Worm (Caenorhabditis elegans) whole organism, late embryonic: ENCODE data around the gene asd-1.

Experiments
- C38D4.7 ChIP-seq: fragments of 200-800 bp; sonication (Bioruptor generic); optimal IDR thresholded peaks from 2 replicates; lab custom pipeline; 2018; ENCODE audit warnings: mild to moderate bottlenecking, missing genetic modification characterization, moderate library complexity, missing compliant biosample characterization
- F13H6.1 ChIP-seq: sonication (generic microtip); optimal IDR thresholded peaks from 2 replicates; lab custom pipeline; 2016; ENCODE audit warnings: missing genetic modification characterization, missing compliant biosample characterization
- T23F11.4 ChIP-seq: fragments of 200-800 bp; sonication (Bioruptor generic); optimal IDR thresholded peaks from 2 replicates; lab custom pipeline; 2018; ENCODE audit warnings: mild to moderate bottlenecking, missing genetic modification characterization, missing compliant biosample characterization
- ahr-1 ChIP-seq: sonication (generic microtip); optimal IDR thresholded peaks from 2 replicates; lab custom pipeline; 2016; ENCODE audit warnings: missing genetic modification characterization, missing compliant biosample characterization
- ama-1 ChIP-seq: fragments of 150-350 bp; optimal IDR thresholded peaks from 2 replicates; lab custom pipeline; 2014
- ceh-14 ChIP-seq: sonication (generic microtip); optimal IDR thresholded peaks from 2 replicates; lab custom pipeline; 2016; ENCODE audit warnings: missing genotype, missing genetic modification characterization, missing compliant biosample characterization
- ceh-2 ChIP-seq: sonication (generic microtip); optimal IDR thresholded peaks from 2 replicates; lab custom pipeline; 2016; ENCODE audit warnings: missing genotype, missing genetic modification characterization, missing compliant biosample characterization
- ceh-22 ChIP-seq: sonication (generic microtip); optimal IDR thresholded peaks from 2 replicates; lab custom pipeline; 2017; ENCODE audit warnings: missing biosample characterization, missing genetic modification characterization
- ceh-24 ChIP-seq: sonication (generic microtip); optimal IDR thresholded peaks from 2 replicates; lab custom pipeline; 2016; ENCODE audit warnings: mild to moderate bottlenecking, missing genetic modification characterization, missing compliant biosample characterization
- ceh-31 ChIP-seq: sonication (generic microtip); optimal IDR thresholded peaks from 2 replicates; lab custom pipeline; 2016; ENCODE audit warnings: missing genetic modification characterization, missing compliant biosample characterization
- ceh-34 ChIP-seq: sonication (generic microtip); optimal IDR thresholded peaks from 2 replicates; lab custom pipeline; 2016; ENCODE audit warnings: mild to moderate bottlenecking, missing genetic modification characterization, missing compliant biosample characterization
- ceh-48 ChIP-seq: sonication (generic microtip); optimal IDR thresholded peaks from 2 replicates; lab custom pipeline; 2016; ENCODE audit warnings: missing genetic modification characterization, inconsistent platforms, missing compliant biosample characterization
- ceh-6 ChIP-seq: fragments of 200-800 bp; sonication (Bioruptor generic); optimal IDR thresholded peaks from 2 replicates; lab custom pipeline; 2018; ENCODE audit warnings: mild to moderate bottlenecking, missing genetic modification characterization, missing compliant biosample characterization
- ceh-9 ChIP-seq: sonication (generic microtip); optimal IDR thresholded peaks from 2 replicates; lab custom pipeline; 2016; ENCODE audit warnings: mild to moderate bottlenecking, missing genetic modification characterization, inconsistent platforms, missing compliant biosample characterization
- che-1 ChIP-seq: sonication (generic microtip); optimal IDR thresholded peaks from 2 replicates; lab custom pipeline; 2016; ENCODE audit warnings: mild to moderate bottlenecking, missing genetic modification characterization, missing compliant biosample characterization
- dmd-4 ChIP-seq: sonication (generic microtip); optimal IDR thresholded peaks from 2 replicates; lab custom pipeline; 2016; ENCODE audit warnings: borderline replicate concordance, missing genetic modification characterization, missing compliant biosample characterization
- dve-1 ChIP-seq: sonication (generic microtip); optimal IDR thresholded peaks from 2 replicates; lab custom pipeline; 2017; ENCODE audit warnings: antibody characterized with exemption, mild to moderate bottlenecking, missing genetic modification characterization, missing compliant biosample characterization
- elt-4 ChIP-seq: sonication (generic microtip); optimal IDR thresholded peaks from 2 replicates; lab custom pipeline; 2016; ENCODE audit warnings: missing genetic modification characterization, missing compliant biosample characterization
- gmeb-2 ChIP-seq: sonication (generic microtip); optimal IDR thresholded peaks from 2 replicates; lab custom pipeline; 2016; ENCODE audit warnings: missing genetic modification characterization, inconsistent platforms, missing compliant biosample characterization
- hlh-13 ChIP-seq: fragments of 200-800 bp; sonication (Bioruptor generic); optimal IDR thresholded peaks from 2 replicates; lab custom pipeline; 2018; ENCODE audit warnings: mild to moderate bottlenecking, missing genetic modification characterization, missing compliant biosample characterization
- lim-6 ChIP-seq: sonication (generic microtip); optimal IDR thresholded peaks from 2 replicates; lab custom pipeline; 2016; ENCODE audit warnings: missing genetic modification characterization, missing compliant biosample characterization
- madf-2 ChIP-seq: sonication (generic microtip); optimal IDR thresholded peaks from 2 replicates; lab custom pipeline; 2017; ENCODE audit warnings: missing genetic modification characterization, missing compliant biosample characterization
- nfya-1 ChIP-seq: sonication (generic microtip); optimal IDR thresholded peaks from 2 replicates; lab custom pipeline; 2017; ENCODE audit warnings: missing genetic modification characterization, mild to moderate bottlenecking, missing compliant biosample characterization, antibody characterized with exemption, moderate library complexity
- npax-4 ChIP-seq: sonication (generic microtip); optimal IDR thresholded peaks from 2 replicates; lab custom pipeline; 2016; ENCODE audit warnings: missing genetic modification characterization, missing compliant biosample characterization
- odd-2 ChIP-seq: sonication (generic microtip); optimal IDR thresholded peaks from 2 replicates; lab custom pipeline; 2017; ENCODE audit warnings: antibody characterized with exemption, mild to moderate bottlenecking, missing genetic modification characterization, missing compliant biosample characterization
- pag-3 ChIP-seq: sonication (generic microtip); optimal IDR thresholded peaks from 2 replicates; lab custom pipeline; 2016; ENCODE audit warnings: missing compliant biosample characterization, missing genetic modification characterization, borderline replicate concordance
- pax-1 ChIP-seq: fragments of 150-350 bp; optimal IDR thresholded peaks from 2 replicates; lab custom pipeline; 2014; ENCODE audit warnings: missing biosample characterization, missing genetic modification characterization
- pha-2 ChIP-seq: sonication (generic microtip); optimal IDR thresholded peaks from 2 replicates; lab custom pipeline; 2017; ENCODE audit warnings: mild to moderate bottlenecking, missing genetic modification characterization, missing compliant biosample characterization
- pha-4 ChIP-seq: fragments of 150-350 bp; optimal IDR thresholded peaks from 2 replicates; lab custom pipeline; 2018; ENCODE audit warnings: missing biosample characterization, missing genetic modification reagents, missing genetic modification characterization
- ref-2 ChIP-seq: sonication (generic microtip); optimal IDR thresholded peaks from 2 replicates; lab custom pipeline; 2016; ENCODE audit warnings: missing genetic modification characterization, missing compliant biosample characterization
- rnt-1 ChIP-seq: sonication (generic microtip); optimal IDR thresholded peaks from 2 replicates; lab custom pipeline; 2016; ENCODE audit warnings: missing genetic modification characterization, missing compliant biosample characterization
- sdc-2 ChIP-seq: sonication (generic microtip); optimal IDR thresholded peaks from 2 replicates; lab custom pipeline; 2016; ENCODE audit warnings: missing genotype, missing genetic modification characterization, missing compliant biosample characterization
- tbx-2 ChIP-seq: sonication (generic microtip); optimal IDR thresholded peaks from 2 replicates; lab custom pipeline; 2016; ENCODE audit warnings: missing genetic modification characterization, missing compliant biosample characterization
- tbx-7 ChIP-seq: sonication (generic microtip); optimal IDR thresholded peaks from 2 replicates; lab custom pipeline; 2016; ENCODE audit warnings: missing genotype, missing genetic modification characterization, missing compliant biosample characterization
- unc-42 ChIP-seq: sonication (generic microtip); optimal IDR thresholded peaks from 2 replicates; lab custom pipeline; 2016; ENCODE audit warnings: missing genotype, missing genetic modification characterization, missing compliant biosample characterization
- unc-55 ChIP-seq: sonication (generic microtip); optimal IDR thresholded peaks from 2 replicates; lab custom pipeline; 2017; ENCODE audit warnings: missing biosample characterization, missing genetic modification reagents, missing genetic modification characterization
- unc-86 ChIP-seq: sonication (generic microtip); optimal IDR thresholded peaks from 2 replicates; lab custom pipeline; 2016; ENCODE audit warnings: missing genetic modification characterization, missing compliant biosample characterization
- zip-5 ChIP-seq: sonication (generic microtip); optimal IDR thresholded peaks from 2 replicates; lab custom pipeline; 2016; ENCODE audit warnings: missing genetic modification characterization, missing compliant biosample characterization
- ztf-16 ChIP-seq: sonication (generic microtip); optimal IDR thresholded peaks from 2 replicates; lab custom pipeline; 2017; ENCODE audit warnings: missing genetic modification characterization, missing compliant biosample characterization

Gene asd-1

DNA sequence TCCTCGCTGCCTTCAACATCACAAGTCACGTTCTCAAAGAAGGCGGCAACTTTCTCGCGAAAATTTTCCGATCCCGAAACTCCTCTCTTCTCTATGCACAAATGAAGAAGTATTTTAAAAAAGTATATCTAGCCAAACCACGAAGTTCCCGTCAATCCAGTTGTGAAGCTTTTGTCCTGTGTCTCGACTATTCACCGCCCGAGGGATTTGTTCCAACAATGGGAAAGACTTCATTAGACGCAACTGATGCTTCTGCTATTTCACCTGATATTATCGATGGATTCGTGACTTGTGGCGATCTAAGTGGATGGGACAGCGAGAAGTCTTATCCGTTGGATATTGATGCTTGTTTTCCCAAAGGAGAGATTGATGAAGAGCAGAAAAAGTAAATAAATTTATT lies 7.9 kb downstream of the asd-1 start:
- no peak for TF ChIP-seq zip-5 (tag; lab: Kevin White, UChicago)
- TF ChIP-seq gmeb-2 = no peak
- no peak for TF ChIP-seq unc-86 (tag; lab: Kevin White, UChicago)
- TF ChIP-seq madf-2 = no peak
- no peak for TF ChIP-seq C38D4.7 (GFP tag; lab: Kevin White, UChicago)

DNA sequence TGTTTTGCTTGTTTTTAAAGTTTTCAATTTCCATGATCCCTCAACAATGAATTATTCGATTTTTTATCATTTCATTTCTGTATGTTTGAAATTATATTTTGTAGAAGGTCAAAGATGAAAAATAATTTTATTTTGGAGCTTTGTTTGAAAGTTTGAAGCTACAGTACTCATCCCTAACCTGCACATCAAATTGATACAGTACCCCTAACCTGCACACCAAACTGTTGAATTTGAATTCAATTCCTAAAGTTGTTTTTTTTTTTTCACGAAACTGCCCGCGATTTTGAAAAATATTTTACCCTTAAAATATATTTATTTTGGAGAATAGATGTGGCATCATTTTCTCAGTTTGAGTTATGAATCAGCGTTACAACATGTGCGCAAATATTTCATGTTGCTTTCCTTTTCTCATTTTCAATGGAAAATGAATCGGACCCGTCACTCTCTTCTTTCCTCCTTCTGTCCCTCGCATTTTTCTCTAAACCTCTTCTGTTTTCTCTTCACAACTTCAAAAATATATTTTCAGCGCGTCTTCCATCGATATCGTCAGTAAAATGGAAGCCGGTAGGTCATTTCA lies 8.8 kb downstream of the asd-1 start, which contains the start of gene R74.8:
R74.8 (plus strand) TSS at position 527 of the 577 bp plus-strand sequence.
- no peak for TF ChIP-seq dmd-4 (tag; lab: Kevin White, UChicago)
- TF ChIP-seq tbx-7 = no peak
- TF ChIP-seq tbx-2 (tag; lab: Kevin White, UChicago) = no peak
- TF ChIP-seq rnt-1 (tag; lab: Kevin White, UChicago) = no peak

DNA sequence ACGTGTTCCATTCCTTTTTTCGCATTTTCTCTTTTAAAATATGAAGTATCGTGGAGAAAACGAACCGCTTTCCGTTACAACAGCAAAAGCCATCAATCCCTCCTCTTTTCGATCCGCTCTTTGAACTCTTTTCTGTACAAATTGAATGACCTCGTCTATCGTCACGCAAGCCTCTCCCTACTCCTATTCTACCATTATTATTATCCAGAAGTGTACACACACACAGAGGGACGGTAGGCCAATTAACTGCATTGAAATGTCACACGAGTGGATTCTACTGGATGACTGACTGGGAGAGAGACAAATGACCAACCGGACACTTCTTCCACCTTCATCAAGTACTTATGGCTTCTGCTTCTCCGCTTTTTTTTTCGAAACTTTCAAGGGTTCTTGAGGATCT lies 11.1 kb downstream of the asd-1 start:
- TF ChIP-seq lim-6 (tag; lab: Kevin White, UChicago) = no peak
- TF ChIP-seq ztf-16 = no peak
- TF ChIP-seq ceh-31 (tag; lab: Kevin White, UChicago) = peak; percentile 45
- no peak for TF ChIP-seq pha-2
- no peak for TF ChIP-seq sdc-2
- no peak for TF ChIP-seq pax-1 (tag; lab: Kevin White, UChicago)
- TF ChIP-seq npax-4 (tag; lab: Kevin White, UChicago) = no peak

- no peak for TF ChIP-seq F13H6.1
- no peak for TF ChIP-seq pag-3
- TF ChIP-seq che-1 (tag; lab: Kevin White, UChicago) = no peak
- TF ChIP-seq zip-5 (tag; lab: Kevin White, UChicago) = no peak
- no peak for TF ChIP-seq ceh-14 (tag; lab: Kevin White, UChicago)
- TF ChIP-seq ceh-48 (tag; lab: Kevin White, UChicago) = no peak
- no peak for TF ChIP-seq ceh-22 (tag; lab: Kevin White, UChicago)
- TF ChIP-seq tbx-2 (tag; lab: Kevin White, UChicago) = no peak
- TF ChIP-seq ref-2 (tag; lab: Kevin White, UChicago) = no peak
- no peak for TF ChIP-seq hlh-13 (GFP tag; lab: Kevin White, UChicago)
- no peak for TF ChIP-seq C38D4.7 (GFP tag; lab: Kevin White, UChicago)
- no peak for TF ChIP-seq sdc-2
- TF ChIP-seq unc-86 (tag; lab: Kevin White, UChicago) = no peak
These were observed 12.1 kb downstream of the asd-1 start, which contains the start of gene phlp-2 for ce11 chrIII:4209188-4209587. phlp-2 (plus strand) TSS chrIII:4209488.

- TF ChIP-seq pha-2 (no peak), nfya-1 (tag; lab: Kevin White, UChicago) (peak; percentile 97)
These were observed 13.6 kb downstream of the asd-1 start for ce11 chrIII:4210661-4211060.

DNA sequence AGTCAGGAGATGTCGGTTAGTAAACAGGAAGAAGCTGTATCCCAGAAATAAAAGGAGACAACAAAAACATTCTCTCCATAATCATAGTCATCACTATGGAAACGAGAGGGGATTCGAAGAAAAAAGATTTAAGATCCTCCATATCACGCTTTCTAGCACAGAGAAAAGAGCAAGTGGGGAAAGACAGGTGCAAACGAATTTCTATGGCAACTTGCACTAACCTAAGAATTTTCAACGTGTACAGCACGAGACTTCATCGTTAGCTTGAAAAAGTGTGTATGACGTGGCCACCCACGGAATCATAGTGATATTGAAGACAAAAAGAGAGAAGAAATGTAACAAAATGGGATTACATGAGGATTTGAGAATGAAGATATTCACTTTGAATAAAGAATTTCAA lies 23.8 kb downstream of the asd-1 start:
- TF ChIP-seq lim-6 (tag; lab: Kevin White, UChicago) = no peak
- TF ChIP-seq pax-1 (tag; lab: Kevin White, UChicago) = no peak
- no peak for TF ChIP-seq ceh-24 (tag; lab: Kevin White, UChicago)
- TF ChIP-seq ztf-16 = no peak
- TF ChIP-seq ceh-2 (tag; lab: Kevin White, UChicago) = no peak
- TF ChIP-seq pha-4 (tag; lab: Kevin White, UChicago) = no peak
- TF ChIP-seq ceh-34 (tag; lab: Kevin White, UChicago) = no peak
- TF ChIP-seq odd-2 (tag; lab: Kevin White, UChicago) = no peak
- TF ChIP-seq T23F11.4 (GFP tag; lab: Kevin White, UChicago) = no peak
- TF ChIP-seq ceh-6 (GFP tag; lab: Kevin White, UChicago) = no peak
- TF ChIP-seq elt-4 (tag; lab: Kevin White, UChicago) = no peak
- no peak for TF ChIP-seq unc-55 (GFP tag; lab: Kevin White, UChicago)
- TF ChIP-seq ceh-9 (tag; lab: Kevin White, UChicago) = no peak
- TF ChIP-seq unc-42 (tag; lab: Kevin White, UChicago) = no peak
- no peak for TF ChIP-seq ahr-1 (tag; lab: Kevin White, UChicago)
- no peak for TF ChIP-seq dve-1 (tag; lab: Kevin White, UChicago)
- no peak for TF ChIP-seq ama-1
